Worm (Caenorhabditis elegans) whole organism, L3 larva: ENCODE results near the gene srh-147.
"Not testable (repeated sequence)": the region's sequence is repeated elsewhere in the genome, so short reads cannot be mapped to it uniquely, and the experiment has no call there.

Source experiments
- R02D3.7 ChIP-seq: fragments of 150-350 bp; optimal IDR thresholded peaks from 2 replicates; lab custom pipeline; 2014; ENCODE audit warnings: missing biosample characterization, missing genetic modification characterization
- ZK546.5 ChIP-seq: sonication (generic microtip); optimal IDR thresholded peaks from 2 replicates; lab custom pipeline; 2017; ENCODE audit warnings: missing biosample characterization, missing genetic modification characterization
- aly-2 ChIP-seq: fragments of 150-350 bp; optimal IDR thresholded peaks from 2 replicates; lab custom pipeline; 2014; ENCODE audit warnings: missing biosample characterization, missing genetic modification characterization
- ama-1 ChIP-seq: fragments of 150-350 bp; optimal IDR thresholded peaks from 2 replicates; lab custom pipeline; 2018
- ceh-16 ChIP-seq: sonication (generic microtip); optimal IDR thresholded peaks from 2 replicates; lab custom pipeline; 2017; ENCODE audit warnings: missing biosample characterization, missing genetic modification characterization
- ceh-28 ChIP-seq: fragments of 150-350 bp; optimal IDR thresholded peaks from 2 replicates; lab custom pipeline; 2014; ENCODE audit warnings: missing biosample characterization, missing genetic modification reagents, missing genetic modification characterization
- ceh-82 ChIP-seq: fragments of 150-350 bp; optimal IDR thresholded peaks from 2 replicates; lab custom pipeline; 2014; ENCODE audit warnings: missing biosample characterization, missing genetic modification characterization
- daf-12 ChIP-seq: fragments of 150-350 bp; optimal IDR thresholded peaks from 2 replicates; lab custom pipeline; 2014; ENCODE audit warnings: missing biosample characterization, missing genetic modification reagents, missing genetic modification characterization
- egl-27 ChIP-seq: sonication (generic microtip); optimal IDR thresholded peaks from 4 replicates; lab custom pipeline; 2017; ENCODE audit warnings: missing biosample characterization, missing genetic modification reagents, missing genetic modification characterization
- elt-1 ChIP-seq: fragments of 150-350 bp; optimal IDR thresholded peaks from 2 replicates; lab custom pipeline; 2014; ENCODE audit warnings: missing biosample characterization, missing genetic modification characterization
- elt-2 ChIP-seq: sonication (generic microtip); optimal IDR thresholded peaks from 2 replicates; lab custom pipeline; 2016; ENCODE audit warnings: missing genetic modification reagents, mild to moderate bottlenecking, missing genetic modification characterization, missing compliant biosample characterization
- elt-3 ChIP-seq, 3 experiments: fragments of 150-350 bp in 1 of 3; sonication (generic microtip) in 2 of 3; optimal IDR thresholded peaks; 2 replicates in 2 of 3; 4 replicates in 1 of 3; lab custom pipeline; 2014 to 2017; ENCODE audit warnings: missing biosample characterization in 3 of 3, missing genetic modification characterization in 3 of 3
- eor-1 ChIP-seq, 2 experiments: fragments of 150-350 bp; optimal IDR thresholded peaks; 2 replicates each; lab custom pipeline; 2014 to 2018; ENCODE audit warnings: missing biosample characterization in 2 of 2, missing genetic modification characterization in 2 of 2
- fkh-10 ChIP-seq: sonication (generic microtip); optimal IDR thresholded peaks from 2 replicates; lab custom pipeline; 2017; ENCODE audit warnings: missing biosample characterization, missing genetic modification reagents, missing genetic modification characterization
- fkh-2 ChIP-seq: fragments of 150-350 bp; optimal IDR thresholded peaks from 2 replicates; lab custom pipeline; 2014; ENCODE audit warnings: missing biosample characterization, missing genetic modification reagents, missing genetic modification characterization
- fos-1 ChIP-seq: fragments of 150-350 bp; optimal IDR thresholded peaks from 2 replicates; lab custom pipeline; 2014; ENCODE audit warnings: missing biosample characterization, missing genetic modification characterization
- hmg-11 ChIP-seq: sonication (generic microtip); optimal IDR thresholded peaks from 2 replicates; lab custom pipeline; 2016; ENCODE audit warnings: missing genetic modification characterization, missing compliant biosample characterization
- jun-1 ChIP-seq: fragments of 150-350 bp; optimal IDR thresholded peaks from 2 replicates; lab custom pipeline; 2014; ENCODE audit warnings: missing biosample characterization, missing genetic modification reagents, missing genetic modification characterization
- lin-15B ChIP-seq: fragments of 150-350 bp; optimal IDR thresholded peaks from 2 replicates; lab custom pipeline; 2014; ENCODE audit warnings: missing biosample characterization, missing genetic modification characterization
- lsy-12 ChIP-seq: sonication (generic microtip); optimal IDR thresholded peaks from 2 replicates; lab custom pipeline; 2016; ENCODE audit warnings: mild to moderate bottlenecking, missing genetic modification characterization, missing compliant biosample characterization
- mdl-1 ChIP-seq: fragments of 150-350 bp; optimal IDR thresholded peaks from 2 replicates; lab custom pipeline; 2014; ENCODE audit warnings: missing biosample characterization, missing genetic modification characterization
- mml-1 ChIP-seq: fragments of 150-350 bp; sonication (generic microtip); optimal IDR thresholded peaks from 3 replicates; lab custom pipeline; 2014; ENCODE audit warnings: missing biosample characterization, missing genetic modification characterization
- nhr-11 ChIP-seq: fragments of 150-350 bp; optimal IDR thresholded peaks from 2 replicates; lab custom pipeline; 2014; ENCODE audit warnings: missing biosample characterization, missing genetic modification characterization
- nhr-12 ChIP-seq: fragments of 150-350 bp; optimal IDR thresholded peaks from 2 replicates; lab custom pipeline; 2014; ENCODE audit warnings: missing biosample characterization, missing genetic modification characterization
- nhr-237 ChIP-seq: fragments of 150-350 bp; optimal IDR thresholded peaks from 2 replicates; lab custom pipeline; 2014; ENCODE audit warnings: missing biosample characterization, missing genetic modification characterization
- nhr-28 ChIP-seq: fragments of 150-350 bp; optimal IDR thresholded peaks from 2 replicates; lab custom pipeline; 2014; ENCODE audit warnings: missing biosample characterization, missing genetic modification characterization
- nhr-43 ChIP-seq: sonication (generic microtip); optimal IDR thresholded peaks from 2 replicates; lab custom pipeline; 2016; ENCODE audit warnings: mild to moderate bottlenecking, missing genetic modification characterization, missing compliant biosample characterization; ENCODE audit not compliant: poor library complexity, severe bottlenecking
- nhr-67 ChIP-seq: fragments of 150-350 bp; optimal IDR thresholded peaks from 2 replicates; lab custom pipeline; 2014; ENCODE audit warnings: missing biosample characterization, missing genetic modification characterization
- nhr-77 ChIP-seq: fragments of 150-350 bp; optimal IDR thresholded peaks from 2 replicates; lab custom pipeline; 2014; ENCODE audit warnings: missing biosample characterization, missing genetic modification characterization
- pha-4 ChIP-seq: fragments of 150-350 bp; optimal IDR thresholded peaks from 2 replicates; lab custom pipeline; 2014; ENCODE audit warnings: missing biosample characterization, missing genetic modification reagents, missing genetic modification characterization
- pqm-1 ChIP-seq: fragments of 150-350 bp; optimal IDR thresholded peaks from 2 replicates; lab custom pipeline; 2017; ENCODE audit warnings: missing biosample characterization, missing genetic modification characterization, inconsistent platforms
- skn-1 ChIP-seq: fragments of 150-350 bp; optimal IDR thresholded peaks from 2 replicates; lab custom pipeline; 2014; ENCODE audit warnings: missing biosample characterization, missing genetic modification characterization
- tbx-2 ChIP-seq: sonication (generic microtip); optimal IDR thresholded peaks from 2 replicates; lab custom pipeline; 2016; ENCODE audit warnings: mild to moderate bottlenecking, missing genetic modification characterization, missing compliant biosample characterization
- unc-39 ChIP-seq: sonication (generic microtip); optimal IDR thresholded peaks from 4 replicates; lab custom pipeline; 2017; ENCODE audit warnings: missing biosample characterization, missing genetic modification characterization
- unc-62 ChIP-seq: fragments of 150-350 bp; sonication (generic microtip); optimal IDR thresholded peaks from 4 replicates; lab custom pipeline; 2014; ENCODE audit warnings: missing biosample characterization, missing genetic modification reagents, missing genetic modification characterization
- ztf-4 ChIP-seq: fragments of 150-350 bp; optimal IDR thresholded peaks from 2 replicates; lab custom pipeline; 2014; ENCODE audit warnings: missing biosample characterization, missing genetic modification characterization

The srh-147 gene

ce11 chrV:15819983-15820382 is 30.1 kb downstream of the srh-147 start, which contains the start of gene srbc-48:
Gene srbc-48 (plus strand): TSS chrV:15820283.
- TF ChIP-seq unc-39 (tag; lab: Kevin White, UChicago) (no peak), hmg-11 (no peak), tbx-2 (tag; lab: Kevin White, UChicago) (no peak), elt-3 (tag; optimal IDR thresholded peaks at IDR 0.05; lab: Kevin White, UChicago) (no peak), nhr-28 (no peak), unc-62 (GFP tag; lab: Kevin White, UChicago) (no peak), nhr-67 (tag; lab: Kevin White, UChicago) (no peak)

ce11 chrV:15817746-15818145 is 32.4 kb downstream of the srh-147 start, which contains the start of gene abf-3:
Gene abf-3 (minus strand): TSS chrV:15817846.
- TF ChIP-seq lsy-12 (tag; lab: Kevin White, UChicago) (no peak), fkh-10 (GFP tag; lab: Kevin White, UChicago) (no peak), mdl-1 (tag; lab: Kevin White, UChicago) (no peak), R02D3.7 (tag; lab: Kevin White, UChicago) (no peak), aly-2 (no peak), pha-4 (tag; lab: Kevin White, UChicago) (no peak), tbx-2 (tag; lab: Kevin White, UChicago) (no peak), ceh-16 (tag; lab: Kevin White, UChicago) (no peak), fkh-2 (tag; lab: Kevin White, UChicago) (no peak), nhr-11 (no peak), nhr-28 (no peak), hmg-11 (no peak), nhr-67 (tag; lab: Kevin White, UChicago) (no peak), ceh-28 (tag; lab: Kevin White, UChicago) (no peak), ama-1 (lab: Kevin White, UChicago) (no peak), fos-1 (tag; lab: Kevin White, UChicago) (no peak)

- no peak for TF ChIP-seq elt-3 (tag; optimal IDR thresholded peaks at IDR 0.05; lab: Kevin White, UChicago)
- no peak for TF ChIP-seq ceh-82 (tag; lab: Kevin White, UChicago)
- TF ChIP-seq elt-1 (tag; lab: Kevin White, UChicago) = no peak
- TF ChIP-seq eor-1 (tag; optimal IDR thresholded peaks at IDR 0.05; lab: Kevin White, UChicago) = no peak
- TF ChIP-seq mml-1 (tag; lab: Kevin White, UChicago) = no peak
- TF ChIP-seq elt-2 = no peak
- no peak for TF ChIP-seq lin-15B
- TF ChIP-seq unc-39 (tag; lab: Kevin White, UChicago) = no peak
- no peak for TF ChIP-seq nhr-77 (tag; lab: Kevin White, UChicago)
- no peak for TF ChIP-seq ceh-28 (tag; lab: Kevin White, UChicago)
- TF ChIP-seq ceh-16 (tag; lab: Kevin White, UChicago) = no peak
- no peak for TF ChIP-seq ama-1 (lab: Kevin White, UChicago)
- TF ChIP-seq nhr-28 = no peak
- no peak for TF ChIP-seq pqm-1
- no peak for TF ChIP-seq egl-27
- TF ChIP-seq tbx-2 (tag; lab: Kevin White, UChicago) = no peak
- TF ChIP-seq aly-2 = no peak
These were observed 34.1 kb downstream of the srh-147 start, which contains the start of the genes fbxa-69 and F54B8.4 for ce11 chrV:15815962-15816432. Gene fbxa-69 (minus strand): TSS chrV:15815971. Gene F54B8.4 (plus strand): TSS chrV:15816382.

- not testable (repeated sequence) for TF ChIP-seq jun-1, tbx-2, fkh-2 (tag; lab: Kevin White, UChicago)
These were observed 38.1 kb downstream of the srh-147 start, which contains the start of gene nhr-282 for ce11 chrV:15811982-15812381. Gene nhr-282 (plus strand): TSS chrV:15812282.

ce11 chrV:15810446-15810845 is 39.7 kb downstream of the srh-147 start, which contains the start of gene F54B8.1:
Gene F54B8.1 (plus strand): TSS chrV:15810746.
- no peak for TF ChIP-seq pha-4 (tag; lab: Kevin White, UChicago)
- no peak for TF ChIP-seq skn-1
- TF ChIP-seq nhr-237 (tag; lab: Kevin White, UChicago) = no peak
- TF ChIP-seq lsy-12 (tag; lab: Kevin White, UChicago) = no peak

ce11 chrV:15809543-15809942 is 40.6 kb downstream of the srh-147 start, which contains the start of gene srsx-36:
Gene srsx-36 (minus strand): TSS chrV:15809643.
- TF ChIP-seq ztf-4 (no peak), ZK546.5 (no peak), eor-1 (tag; optimal IDR thresholded peaks at IDR 0.05; lab: Kevin White, UChicago) (no peak), daf-12 (tag; lab: Kevin White, UChicago) (no peak), nhr-12 (tag; lab: Kevin White, UChicago) (no peak), fos-1 (tag; lab: Kevin White, UChicago) (no peak), nhr-43 (tag; lab: Kevin White, UChicago) (no peak), lsy-12 (tag; lab: Kevin White, UChicago) (no peak), elt-3 (tag; optimal IDR thresholded peaks at IDR 0.05; lab: Kevin White, UChicago) (no peak)
